Worm (Caenorhabditis elegans) whole organism, early embryonic: ENCODE measurements around the gene rilp-1.

ENCODE experiments used
- F13C5.2 ChIP-seq: sonication (generic microtip); optimal IDR thresholded peaks from 2 replicates; lab custom pipeline; 2017; ENCODE audit warnings: mild to moderate bottlenecking, missing genetic modification characterization, inconsistent platforms, missing compliant biosample characterization
- hnd-1 ChIP-seq: sonication (generic microtip); optimal IDR thresholded peaks from 2 replicates; lab custom pipeline; 2016; ENCODE audit warnings: missing genetic modification characterization, missing compliant biosample characterization
- sea-1 ChIP-seq: fragments of 200-800 bp; sonication (Bioruptor generic); conservative IDR thresholded peaks from 2 replicates; pipeline ENCODE4 v1.3.6; 2022; ENCODE audit warnings: missing genetic modification characterization, missing compliant biosample characterization

DNA sequence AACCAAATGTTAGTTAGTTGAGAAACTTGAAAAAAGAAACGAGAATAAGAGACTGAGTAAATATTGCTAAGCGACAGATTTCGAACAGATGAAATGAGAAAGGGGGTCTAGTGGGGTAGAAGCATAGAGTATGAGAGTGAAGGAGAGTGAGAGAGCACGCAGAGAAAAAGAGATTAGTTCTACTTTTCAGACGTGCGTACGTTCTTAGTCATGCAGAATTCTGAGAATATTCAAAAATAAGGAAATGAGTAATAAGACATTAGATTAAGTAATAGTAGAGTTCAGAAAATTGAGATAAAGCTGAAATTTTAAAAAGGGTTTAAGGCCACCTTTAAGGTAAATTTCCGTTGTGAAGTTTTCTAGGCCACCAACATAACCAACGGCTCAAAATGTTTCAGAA lies 35.0 kb downstream of the rilp-1 start:
- TF ChIP-seq F13C5.2 (tag; lab: Kevin White, UChicago) (no peak), sea-1 (GFP tag; lab: Robert Waterston, UW) (no peak), hnd-1 (tag; lab: Kevin White, UChicago) (no peak)
